Fruit fly (Drosophila melanogaster) whole organism, wandering third instar larva: ENCODE results near the gene CG6118.

Experiments used
- Mio ChIP-seq: sonication (Bioruptor generic); optimal IDR thresholded peaks from 2 replicates; lab custom pipeline; 2016; ENCODE audit warnings: missing biosample characterization, missing genetic modification characterization
- ey ChIP-seq: fragments of 200-800 bp; sonication (Bioruptor generic); optimal IDR thresholded peaks from 2 replicates; lab custom pipeline; 2016; ENCODE audit warnings: missing biosample characterization, missing genetic modification characterization
- h ChIP-seq: fragments of 200-800 bp; sonication (Bioruptor generic); optimal IDR thresholded peaks from 3 replicates; lab custom pipeline; 2016; ENCODE audit warnings: missing biosample characterization, mild to moderate bottlenecking, missing genetic modification characterization
- jim ChIP-seq: fragments of 175-275, 200-325 bp; sonication (Bioruptor generic); optimal IDR thresholded peaks from 2 replicates; lab custom pipeline; 2016; ENCODE audit warnings: missing biosample characterization, mild to moderate bottlenecking, missing genetic modification characterization
- lola ChIP-seq: fragments of >200 bp; optimal IDR thresholded peaks from 2 replicates; lab custom pipeline; 2017; ENCODE audit warnings: missing biosample characterization, missing genetic modification characterization
- psq ChIP-seq: fragments of 200-800 bp; sonication (Bioruptor generic); optimal IDR thresholded peaks from 3 replicates; lab custom pipeline; 2017; ENCODE audit warnings: missing biosample characterization, mild to moderate bottlenecking, missing genetic modification characterization, moderate library complexity
- usp ChIP-seq: fragments of >200 bp; optimal IDR thresholded peaks from 2 replicates; lab custom pipeline; 2017; ENCODE audit warnings: missing biosample characterization, missing genetic modification characterization
- woc ChIP-seq: sonication (Bioruptor generic); optimal IDR thresholded peaks from 2 replicates; lab custom pipeline; 2016; ENCODE audit warnings: missing biosample characterization, mild to moderate bottlenecking, missing genetic modification characterization

DNA sequence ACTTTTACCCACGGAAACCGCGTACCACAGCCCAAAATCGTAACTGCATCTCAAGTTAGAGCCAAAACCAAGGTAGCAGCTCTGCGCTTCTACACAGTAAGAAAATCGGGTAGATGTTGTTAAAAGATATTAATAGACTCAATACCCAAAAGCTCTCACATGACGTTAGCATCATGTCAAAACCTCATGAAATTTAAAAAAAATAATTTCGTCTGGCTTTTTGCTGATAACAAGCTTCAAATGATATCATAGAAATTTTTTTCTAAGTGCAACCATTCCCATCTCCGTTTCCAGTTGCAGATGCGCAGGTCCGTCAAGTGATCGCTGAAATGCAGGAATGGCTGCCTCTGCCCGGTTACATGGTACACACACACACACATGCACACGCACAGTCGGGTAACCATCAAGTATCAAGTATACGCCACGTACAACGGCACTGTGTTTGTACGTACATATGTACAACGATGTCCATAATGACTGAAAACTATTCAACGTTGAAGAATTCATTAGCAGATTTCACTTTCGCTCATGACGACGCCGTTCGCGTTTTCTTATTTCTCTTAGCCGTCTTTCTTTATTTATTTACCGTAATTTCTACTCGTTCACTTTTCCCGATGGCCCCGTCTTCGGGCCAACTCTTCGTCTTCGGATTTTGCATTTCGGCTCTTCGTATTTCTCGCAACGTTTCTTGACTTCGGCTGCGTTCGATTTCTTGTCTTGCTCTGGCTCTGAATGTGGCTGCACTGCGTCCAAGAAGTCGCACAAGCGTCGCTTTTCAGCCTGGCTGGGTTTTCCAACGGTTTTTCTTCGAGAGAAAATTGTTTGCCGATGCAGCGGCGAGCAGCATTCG is 8.7 kb downstream of the CG6118 start:
- TF ChIP-seq woc (GFP tag; lab: Kevin White, UChicago) (no peak), usp (GFP tag; lab: Kevin White, UChicago) (no peak), Mio (GFP tag; lab: Kevin White, UChicago) (no peak), ey (GFP tag; lab: Kevin White, UChicago) (no peak), psq (no peak), jim (GFP tag; lab: Kevin White, UChicago) (no peak), h (GFP tag; lab: Kevin White, UChicago) (no peak), lola (GFP tag; lab: Kevin White, UChicago) (no peak)
